Worm (Caenorhabditis elegans) whole organism, L2 larva: ENCODE measurements around the gene his-59.

Experiments used
- C34F6.9 ChIP-seq: fragments of 150-350 bp; optimal IDR thresholded peaks from 2 replicates; lab custom pipeline; 2014; ENCODE audit warnings: missing biosample characterization, missing genetic modification characterization
- F13H6.1 ChIP-seq: sonication (generic microtip); optimal IDR thresholded peaks from 2 replicates; lab custom pipeline; 2016; ENCODE audit warnings: missing genetic modification characterization, missing compliant biosample characterization
- R02D3.7 ChIP-seq: fragments of 150-350 bp; optimal IDR thresholded peaks from 2 replicates; lab custom pipeline; 2014; ENCODE audit warnings: missing biosample characterization, missing genetic modification characterization
- Y55F3AM.14 ChIP-seq: fragments of 200-800 bp; sonication (Bioruptor generic); optimal IDR thresholded peaks from 2 replicates; lab custom pipeline; 2018; ENCODE audit warnings: mild to moderate bottlenecking, missing genetic modification characterization, missing compliant biosample characterization
- ZK546.5 ChIP-seq: sonication (generic microtip); optimal IDR thresholded peaks from 2 replicates; lab custom pipeline; 2017; ENCODE audit warnings: missing biosample characterization, missing genetic modification characterization
- alr-1 ChIP-seq: fragments of 150-350 bp; optimal IDR thresholded peaks from 2 replicates; lab custom pipeline; 2014; ENCODE audit warnings: missing biosample characterization, missing genetic modification characterization
- aly-2 ChIP-seq: fragments of 150-350 bp; optimal IDR thresholded peaks from 2 replicates; lab custom pipeline; 2014; ENCODE audit warnings: missing biosample characterization, missing genetic modification characterization
- ama-1 ChIP-seq: fragments of 150-350 bp; optimal IDR thresholded peaks from 2 replicates; lab custom pipeline; 2018; ENCODE audit warnings: inconsistent platforms
- blmp-1 ChIP-seq: sonication (generic microtip); optimal IDR thresholded peaks from 2 replicates; lab custom pipeline; 2017; ENCODE audit warnings: missing genetic modification characterization, mild to moderate bottlenecking, missing compliant biosample characterization, antibody characterized with exemption, moderate library complexity; ENCODE audit not compliant: insufficient read depth
- ceh-16 ChIP-seq: fragments of 150-350 bp; optimal IDR thresholded peaks from 2 replicates; lab custom pipeline; 2014; ENCODE audit warnings: missing biosample characterization, missing genetic modification characterization
- crh-2 ChIP-seq: sonication (generic microtip); optimal IDR thresholded peaks from 2 replicates; lab custom pipeline; 2017; ENCODE audit warnings: missing biosample characterization, missing genetic modification characterization
- elt-1 ChIP-seq: fragments of 150-350 bp; optimal IDR thresholded peaks from 2 replicates; lab custom pipeline; 2014; ENCODE audit warnings: missing biosample characterization, missing genetic modification characterization
- elt-3 ChIP-seq: sonication (generic microtip); optimal IDR thresholded peaks from 2 replicates; lab custom pipeline; 2017; ENCODE audit warnings: missing biosample characterization, missing genetic modification characterization
- fos-1 ChIP-seq: fragments of 150-350 bp; optimal IDR thresholded peaks from 2 replicates; lab custom pipeline; 2014; ENCODE audit warnings: missing biosample characterization, missing genetic modification characterization
- gmeb-1 ChIP-seq: fragments of 150-350 bp; optimal IDR thresholded peaks from 2 replicates; lab custom pipeline; 2014; ENCODE audit warnings: missing biosample characterization, missing genetic modification characterization
- lin-11 ChIP-seq: fragments of 150-350 bp; sonication (generic microtip); optimal IDR thresholded peaks from 2 replicates; lab custom pipeline; 2014; ENCODE audit warnings: missing biosample characterization, missing genetic modification characterization, inconsistent platforms, mixed read lengths
- lin-13 ChIP-seq: fragments of 150-350 bp; optimal IDR thresholded peaks from 2 replicates; lab custom pipeline; 2014; ENCODE audit warnings: missing biosample characterization, missing genetic modification reagents, missing genetic modification characterization
- lin-39 ChIP-seq: fragments of 150-350 bp; optimal IDR thresholded peaks from 2 replicates; lab custom pipeline; 2014; ENCODE audit warnings: missing biosample characterization, missing genetic modification reagents, missing genetic modification characterization
- lsy-2 ChIP-seq, 2 experiments: fragments of 150-350 bp in 1 of 2; sonication (generic microtip) in 1 of 2; optimal IDR thresholded peaks; 2 replicates each; lab custom pipeline; 2014 to 2017; ENCODE audit warnings: missing biosample characterization in 2 of 2, missing genetic modification characterization in 2 of 2
- mab-5 ChIP-seq: fragments of 150-350 bp; optimal IDR thresholded peaks from 2 replicates; lab custom pipeline; 2014; ENCODE audit warnings: missing biosample characterization, missing genetic modification characterization
- mbf-1 ChIP-seq: sonication (generic microtip); optimal IDR thresholded peaks from 2 replicates; lab custom pipeline; 2017; ENCODE audit warnings: missing biosample characterization, missing genetic modification characterization
- mdl-1 ChIP-seq, 2 experiments: fragments of 150-350 bp in 1 of 2; sonication (generic microtip) in 1 of 2; optimal IDR thresholded peaks; 2 replicates each; lab custom pipeline; 2017; ENCODE audit warnings: missing biosample characterization in 2 of 2, missing genetic modification characterization in 2 of 2
- nhr-11 ChIP-seq: fragments of 150-350 bp; optimal IDR thresholded peaks from 2 replicates; lab custom pipeline; 2014; ENCODE audit warnings: missing biosample characterization, missing genetic modification characterization
- nhr-129 ChIP-seq: fragments of 150-350 bp; optimal IDR thresholded peaks from 2 replicates; lab custom pipeline; 2014; ENCODE audit warnings: missing biosample characterization, missing genetic modification characterization
- nhr-21 ChIP-seq: fragments of 150-350 bp; optimal IDR thresholded peaks from 2 replicates; lab custom pipeline; 2014; ENCODE audit warnings: missing biosample characterization, missing genetic modification characterization
- nhr-23 ChIP-seq: fragments of 150-350 bp; optimal IDR thresholded peaks from 2 replicates; lab custom pipeline; 2014; ENCODE audit warnings: missing biosample characterization, missing genetic modification reagents, missing genetic modification characterization
- nhr-237 ChIP-seq: fragments of 150-350 bp; optimal IDR thresholded peaks from 2 replicates; lab custom pipeline; 2014; ENCODE audit warnings: missing biosample characterization, missing genetic modification characterization
- nhr-25 ChIP-seq: fragments of 150-350 bp; sonication (generic microtip); optimal IDR thresholded peaks from 3 replicates; lab custom pipeline; 2014; ENCODE audit warnings: missing biosample characterization, missing genetic modification characterization
- nhr-6 ChIP-seq: fragments of 150-350 bp; optimal IDR thresholded peaks from 2 replicates; lab custom pipeline; 2014; ENCODE audit warnings: missing biosample characterization, missing genetic modification characterization
- nhr-77 ChIP-seq: fragments of 150-350 bp; optimal IDR thresholded peaks from 2 replicates; lab custom pipeline; 2014; ENCODE audit warnings: missing biosample characterization, missing genetic modification characterization
- peb-1 ChIP-seq: fragments of 150-350 bp; optimal IDR thresholded peaks from 2 replicates; lab custom pipeline; 2014; ENCODE audit warnings: missing biosample characterization, missing genetic modification characterization
- sem-4 ChIP-seq: fragments of 150-350 bp; optimal IDR thresholded peaks from 2 replicates; lab custom pipeline; 2014; ENCODE audit warnings: missing biosample characterization, missing genetic modification reagents, missing genetic modification characterization
- skn-1 ChIP-seq: sonication (generic microtip); optimal IDR thresholded peaks from 2 replicates; lab custom pipeline; 2017; ENCODE audit warnings: missing biosample characterization, missing genetic modification characterization
- sma-3 ChIP-seq: sonication (generic microtip); optimal IDR thresholded peaks from 2 replicates; lab custom pipeline; 2016; ENCODE audit warnings: missing genetic modification reagents, missing genetic modification characterization, missing compliant biosample characterization
- sma-9 ChIP-seq, 2 experiments: fragments of 150-350 bp in 1 of 2; sonication (generic microtip) in 1 of 2; optimal IDR thresholded peaks; 2 replicates each; lab custom pipeline; 2014 to 2016; ENCODE audit warnings: missing genetic modification characterization in 2 of 2, mild to moderate bottlenecking in 1 of 2, missing biosample characterization in 1 of 2, missing compliant biosample characterization in 1 of 2, missing genetic modification reagents in 1 of 2, moderate library complexity in 1 of 2
- snpc-4 ChIP-seq: fragments of 150-350 bp; optimal IDR thresholded peaks from 2 replicates; lab custom pipeline; 2014; ENCODE audit warnings: missing biosample characterization, missing genetic modification characterization
- unc-55 ChIP-seq: fragments of 150-350 bp; sonication (generic microtip); optimal IDR thresholded peaks from 3 replicates; lab custom pipeline; 2014; ENCODE audit warnings: missing biosample characterization, missing genetic modification reagents, missing genetic modification characterization
- unc-62 ChIP-seq: fragments of 150-350 bp; optimal IDR thresholded peaks from 2 replicates; lab custom pipeline; 2014; ENCODE audit warnings: missing biosample characterization, missing genetic modification reagents, missing genetic modification characterization
- zag-1 ChIP-seq: fragments of 150-350 bp; optimal IDR thresholded peaks from 2 replicates; lab custom pipeline; 2014; ENCODE audit warnings: missing biosample characterization, missing genetic modification characterization
- ztf-11 ChIP-seq: sonication (generic microtip); optimal IDR thresholded peaks from 2 replicates; lab custom pipeline; 2017; ENCODE audit warnings: missing biosample characterization, missing genetic modification characterization
- ztf-4 ChIP-seq: fragments of 150-350 bp; optimal IDR thresholded peaks from 2 replicates; lab custom pipeline; 2014; ENCODE audit warnings: missing biosample characterization, missing genetic modification characterization

Gene his-59

DNA sequence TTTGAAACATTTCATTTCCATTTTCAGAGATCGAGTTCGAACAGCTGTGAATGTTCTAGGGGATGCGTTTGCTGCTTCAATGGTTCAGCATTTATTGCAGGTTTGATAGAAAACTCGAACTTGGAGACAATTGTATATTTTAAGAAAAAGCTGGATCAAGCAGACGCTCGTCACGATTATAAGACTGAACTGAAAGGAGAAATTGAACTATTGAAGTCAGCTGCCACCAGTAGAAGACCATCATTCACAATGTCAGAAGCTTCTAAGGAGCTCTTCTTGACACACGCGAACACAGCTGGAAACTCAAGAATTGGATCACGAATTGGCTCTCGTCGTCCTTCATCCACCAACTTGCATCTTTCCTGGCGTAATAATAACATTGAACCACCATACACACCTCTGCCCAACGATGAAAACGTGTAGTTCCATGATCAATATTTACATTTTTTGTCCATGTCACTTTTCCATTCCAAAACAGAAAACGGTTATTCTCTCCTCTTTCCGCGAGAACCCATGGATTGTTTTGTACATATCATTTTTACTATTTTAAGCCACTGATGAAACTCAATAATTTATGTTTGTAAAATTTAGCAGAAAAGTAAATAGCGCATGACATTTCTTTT is 17.9 kb downstream of the his-59 start (continued):
- no peak for TF ChIP-seq Y55F3AM.14 (GFP tag; lab: Kevin White, UChicago)
- TF ChIP-seq ztf-11 (tag; lab: Kevin White, UChicago), result no peak

DNA sequence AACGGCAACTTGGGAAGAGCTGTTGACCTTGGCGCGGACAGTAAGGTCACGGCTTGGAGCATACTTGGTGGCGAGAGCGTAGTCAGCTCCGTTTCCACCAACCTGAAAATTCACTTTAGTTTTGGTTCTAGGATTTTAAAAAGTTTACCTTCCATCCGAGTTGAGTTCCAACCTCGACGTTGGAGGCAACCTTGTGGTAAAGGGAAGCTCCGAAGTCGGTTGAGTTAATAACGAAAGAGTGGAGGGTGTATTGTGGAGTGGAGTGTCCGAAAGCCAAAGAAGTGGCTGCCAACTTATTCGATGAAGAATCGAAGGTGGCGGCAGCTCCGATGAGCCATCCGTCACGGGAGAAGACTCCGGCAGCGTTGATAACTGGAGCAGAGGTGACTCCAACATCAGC is 18.7 kb downstream of the his-59 start:
- TF ChIP-seq nhr-21 (tag; lab: Kevin White, UChicago) (no peak), ztf-11 (tag; lab: Kevin White, UChicago) (no peak), gmeb-1 (tag; lab: Kevin White, UChicago) (no peak), nhr-6 (tag; lab: Kevin White, UChicago) (no peak), snpc-4 (no peak), ZK546.5 (tag; lab: Kevin White, UChicago) (no peak), Y55F3AM.14 (GFP tag; lab: Kevin White, UChicago) (no peak), nhr-77 (tag; lab: Kevin White, UChicago) (no peak), peb-1 (no peak), C34F6.9 (tag; lab: Kevin White, UChicago) (no peak), lsy-2 (tag; optimal IDR thresholded peaks at IDR 0.05; lab: Kevin White, UChicago) (no peak), fos-1 (tag; lab: Kevin White, UChicago) (no peak), nhr-25 (tag; lab: Kevin White, UChicago) (no peak), crh-2 (tag; lab: Kevin White, UChicago) (no peak), unc-55 (GFP tag; lab: Kevin White, UChicago) (no peak)
- TF ChIP-seq, all 48 proteins: peak for 0

DNA sequence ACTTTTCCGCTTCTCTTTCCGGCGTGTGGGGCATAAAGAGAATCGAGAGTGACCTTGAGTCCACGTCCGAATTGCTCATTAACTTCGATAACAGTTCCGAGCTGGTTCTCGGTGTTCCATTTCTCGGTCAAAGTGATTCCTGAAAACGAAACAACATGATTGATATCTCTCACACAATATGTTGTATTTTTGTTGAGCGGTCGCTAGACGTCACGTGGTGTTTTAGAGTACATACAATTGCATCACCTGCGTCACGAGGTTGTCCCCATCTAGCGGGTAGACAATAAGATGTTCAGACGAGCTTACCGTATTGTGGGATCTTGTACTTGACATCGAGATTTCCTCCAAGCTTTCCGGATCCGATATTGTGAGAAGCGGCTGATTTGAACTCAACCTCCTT is 19.3 kb downstream of the his-59 start:
- TF ChIP-seq sma-9 (GFP tag; optimal IDR thresholded peaks at IDR 0.05; lab: Kevin White, UChicago), result peak; percentile 62
- no peak for TF ChIP-seq sma-9 (tag; optimal IDR thresholded peaks at IDR 0.05; lab: Kevin White, UChicago)
- peak; percentile 29 for TF ChIP-seq crh-2 (tag; lab: Kevin White, UChicago)
- peak; percentile 58 for TF ChIP-seq nhr-25 (tag; lab: Kevin White, UChicago)
- no peak for TF ChIP-seq nhr-77 (tag; lab: Kevin White, UChicago)
- peak; percentile 35 for TF ChIP-seq ama-1 (lab: Kevin White, UChicago)
- TF ChIP-seq zag-1 (tag; lab: Kevin White, UChicago), result no peak
- no peak for TF ChIP-seq elt-3 (tag; lab: Kevin White, UChicago)
- TF ChIP-seq mab-5, result no peak
- no peak for TF ChIP-seq unc-62
- peak; percentile 65 for TF ChIP-seq nhr-21 (tag; lab: Kevin White, UChicago)
- no peak for TF ChIP-seq ZK546.5 (tag; lab: Kevin White, UChicago)
- TF ChIP-seq ceh-16, result no peak
- peak; percentile 24 for TF ChIP-seq C34F6.9 (tag; lab: Kevin White, UChicago)
- no peak for TF ChIP-seq nhr-11 (tag; lab: Kevin White, UChicago)
- TF ChIP-seq sem-4 (tag; lab: Kevin White, UChicago), result peak; percentile 22
- TF ChIP-seq nhr-129 (tag; lab: Kevin White, UChicago), result peak; percentile 99
- no peak for TF ChIP-seq lin-11 (tag; lab: Kevin White, UChicago)
- TF ChIP-seq mdl-1 (tag; optimal IDR thresholded peaks at IDR 0.05; lab: Kevin White, UChicago), result peak in 1 of 2 experiments; percentile 1
- TF ChIP-seq lin-13, result peak; percentile 21
- TF ChIP-seq alr-1 (tag; lab: Kevin White, UChicago), result no peak
- TF ChIP-seq mbf-1 (tag; lab: Kevin White, UChicago), result no peak
- TF ChIP-seq skn-1, result no peak
- TF ChIP-seq lsy-2 (tag; optimal IDR thresholded peaks at IDR 0.05; lab: Kevin White, UChicago), result peak in 1 of 2 experiments; percentile 61
- TF ChIP-seq lin-39 (tag; lab: Kevin White, UChicago), result no peak
- no peak for TF ChIP-seq aly-2
- no peak for TF ChIP-seq nhr-6 (tag; lab: Kevin White, UChicago)
- peak; percentile 56 for TF ChIP-seq gmeb-1 (tag; lab: Kevin White, UChicago)
- TF ChIP-seq sma-3, result peak; percentile 28
- peak; percentile 35 for TF ChIP-seq F13H6.1

DNA sequence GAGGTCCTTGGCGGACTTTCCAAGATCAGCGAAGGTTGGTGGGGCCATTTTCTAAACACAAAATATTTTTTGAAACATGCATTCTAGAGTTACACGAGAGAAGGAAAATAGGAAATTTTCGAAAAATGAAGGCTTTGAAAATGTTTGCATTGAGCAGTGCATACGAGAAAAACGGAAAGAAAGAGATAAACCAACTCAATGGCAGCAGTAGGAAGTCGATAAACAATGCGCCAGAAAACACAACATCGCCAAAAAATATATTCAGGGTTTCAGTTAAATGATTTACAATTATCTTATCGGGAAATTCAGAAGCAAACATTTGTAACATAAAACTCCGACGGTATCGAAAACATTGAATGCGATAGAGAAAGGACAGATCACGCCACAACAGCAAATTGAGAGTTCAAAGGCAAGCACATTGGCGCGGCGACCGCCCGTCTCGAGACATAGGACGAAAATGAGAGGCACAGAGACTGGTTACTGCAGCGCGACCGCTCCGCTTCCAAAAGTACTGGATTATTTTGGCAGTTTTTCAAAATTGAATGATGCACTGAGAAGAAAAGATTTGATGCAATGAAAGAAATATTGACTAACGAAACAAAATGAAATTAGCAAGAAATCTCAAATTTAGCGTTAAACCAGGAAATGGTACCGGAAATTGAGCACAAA is 19.9 kb downstream of the his-59 start, which contains the start of the genes vdac-1 and R05G6.5:
Gene vdac-1 (minus strand): TSS at position 51 of the 669 bp plus-strand sequence.
Gene R05G6.5 (plus strand): TSS at position 527 of the 669 bp plus-strand sequence.
- TF ChIP-seq lin-13 (peak; percentile 80), sem-4 (tag; lab: Kevin White, UChicago) (peak; percentile 42), snpc-4 (peak; percentile 44), R02D3.7 (tag; lab: Kevin White, UChicago) (no peak), ama-1 (lab: Kevin White, UChicago) (peak; percentile 80), nhr-6 (tag; lab: Kevin White, UChicago) (peak; percentile 25), sma-9 (GFP tag; optimal IDR thresholded peaks at IDR 0.05; lab: Kevin White, UChicago) (peak; percentile 59), sma-9 (tag; optimal IDR thresholded peaks at IDR 0.05; lab: Kevin White, UChicago) (no peak), elt-1 (tag; lab: Kevin White, UChicago) (no peak), ztf-4 (tag; lab: Kevin White, UChicago) (peak; percentile 51), unc-55 (GFP tag; lab: Kevin White, UChicago) (peak; percentile 85), sma-3 (peak; percentile 86), ZK546.5 (tag; lab: Kevin White, UChicago) (no peak), blmp-1 (tag; lab: Kevin White, UChicago) (peak; percentile 57), nhr-129 (tag; lab: Kevin White, UChicago) (peak; percentile 87), ceh-16 (peak; percentile 27), nhr-21 (tag; lab: Kevin White, UChicago) (peak; percentile 74), zag-1 (tag; lab: Kevin White, UChicago) (peak; percentile 70), nhr-25 (tag; lab: Kevin White, UChicago) (peak; percentile 77), lsy-2 (tag; optimal IDR thresholded peaks at IDR 0.05; lab: Kevin White, UChicago) (peak; percentile 49 to 86), nhr-23 (tag; lab: Kevin White, UChicago) (no peak), F13H6.1 (peak; percentile 81), C34F6.9 (tag; lab: Kevin White, UChicago) (peak; percentile 77), nhr-237 (tag; lab: Kevin White, UChicago) (no peak), mdl-1 (tag; optimal IDR thresholded peaks at IDR 0.05; lab: Kevin White, UChicago) (peak; percentile 16 to 61), crh-2 (tag; lab: Kevin White, UChicago) (peak; percentile 92)
